Worm (Caenorhabditis elegans): ENCODE measurements around the gene nekl-3.

ce11 chrX:12360444-12360843, 30.8 kb downstream of the nekl-3 start, which contains the start of the genes nspc-15 and F19H6.6:
- TF ChIP-seq W03F9.2 (tag; optimal IDR thresholded peaks at IDR 0.05) = no peak
- no peak for TF ChIP-seq him-1 (tag; optimal IDR thresholded peaks at IDR 0.05)
